Worm (Caenorhabditis elegans) whole organism, L4 larva: ENCODE results near the gene F59B2.12.

Source experiments
- F37D6.2 ChIP-seq: sonication (generic microtip); optimal IDR thresholded peaks from 2 replicates; lab custom pipeline; 2016; ENCODE audit warnings: mild to moderate bottlenecking, missing genetic modification characterization, missing compliant biosample characterization
- aha-1 ChIP-seq: fragments of 150-350 bp; peaks from one replicate; lab custom pipeline; 2014; ENCODE audit warnings: missing biosample characterization, missing genetic modification characterization
- arid-1 ChIP-seq: fragments of 200-800 bp; sonication (Bioruptor generic); conservative IDR thresholded peaks from 2 replicates; pipeline ENCODE4 v1.3.6; 2022; ENCODE audit warnings: missing genetic modification reagents, missing genetic modification characterization, missing compliant biosample characterization
- ceh-20 ChIP-seq: fragments of 200-800 bp; sonication (Bioruptor generic); IDR thresholded peaks from 2 replicates; pipeline ENCODE4 v1.3.6; 2022; ENCODE audit warnings: missing genetic modification reagents, missing genetic modification characterization, missing compliant biosample characterization
- ceh-32 ChIP-seq: sonication (generic microtip); optimal IDR thresholded peaks from 2 replicates; lab custom pipeline; 2016; ENCODE audit warnings: mild to moderate bottlenecking, missing genetic modification characterization, missing compliant biosample characterization; ENCODE audit not compliant: poor library complexity
- ceh-44 ChIP-seq: fragments of 200-800 bp; sonication (Bioruptor generic); IDR thresholded peaks from 2 replicates; pipeline ENCODE4 v1.3.6; 2022; ENCODE audit warnings: missing genetic modification reagents, missing genetic modification characterization, missing compliant biosample characterization
- ces-1 ChIP-seq: fragments of 150-350 bp; sonication (generic microtip); optimal IDR thresholded peaks from 4 replicates; lab custom pipeline; 2014; ENCODE audit warnings: missing biosample characterization, missing genetic modification reagents, missing genetic modification characterization
- cey-2 ChIP-seq: sonication (generic microtip); optimal IDR thresholded peaks from 3 replicates; lab custom pipeline; 2017; ENCODE audit warnings: missing genetic modification characterization, mild to moderate bottlenecking, missing compliant biosample characterization, antibody characterized with exemption, borderline replicate concordance; ENCODE audit not compliant: insufficient read depth
- ctbp-1 ChIP-seq: fragments of 200-800 bp; sonication (Bioruptor generic); IDR thresholded peaks from 2 replicates; pipeline ENCODE4 v1.3.6; 2022; ENCODE audit warnings: missing genetic modification reagents, missing genetic modification characterization, missing compliant biosample characterization
- daf-16 ChIP-seq, 3 experiments: sonication (generic microtip); optimal IDR thresholded peaks; 2 replicates each; lab custom pipeline; 2016 to 2017; ENCODE audit warnings: missing genetic modification characterization in 3 of 3, missing genetic modification reagents in 3 of 3, mild to moderate bottlenecking in 2 of 3, missing compliant biosample characterization in 2 of 3, missing biosample characterization in 1 of 3, moderate library complexity in 1 of 3
- dmd-6 ChIP-seq: fragments of 200-800 bp; sonication (Bioruptor generic); IDR thresholded peaks from 2 replicates; pipeline ENCODE4 v1.3.6; 2022; ENCODE audit warnings: missing genetic modification reagents, missing genetic modification characterization, missing compliant biosample characterization
- dpl-1 ChIP-seq: fragments of 150-350 bp; optimal IDR thresholded peaks from 2 replicates; lab custom pipeline; 2014; ENCODE audit warnings: missing biosample characterization, missing genetic modification reagents, missing genetic modification characterization
- duxl-1 ChIP-seq: sonication (generic microtip); optimal IDR thresholded peaks from 2 replicates; lab custom pipeline; 2016; ENCODE audit warnings: mild to moderate bottlenecking, missing genetic modification characterization, moderate library complexity, missing compliant biosample characterization; ENCODE audit not compliant: poor library complexity
- dve-1 ChIP-seq: sonication (generic microtip); optimal IDR thresholded peaks from 2 replicates; lab custom pipeline; 2017; ENCODE audit warnings: antibody characterized with exemption, mild to moderate bottlenecking, missing genetic modification characterization, missing compliant biosample characterization; ENCODE audit not compliant: insufficient read depth
- fkh-10 ChIP-seq: fragments of 150-350 bp; optimal IDR thresholded peaks from 2 replicates; lab custom pipeline; 2014; ENCODE audit warnings: missing biosample characterization, missing genetic modification reagents, missing genetic modification characterization
- hif-1 ChIP-seq, 2 experiments: sonication (generic microtip); optimal IDR thresholded peaks; 2 replicates each; lab custom pipeline; 2016 to 2017; ENCODE audit warnings: missing compliant biosample characterization in 2 of 2, missing genetic modification characterization in 2 of 2, missing genetic modification reagents in 2 of 2, missing genotype in 2 of 2, mild to moderate bottlenecking in 1 of 2
- hlh-11 ChIP-seq: fragments of 200-800 bp; sonication (Bioruptor generic); optimal IDR thresholded peaks from 2 replicates; lab custom pipeline; 2018; ENCODE audit warnings: mild to moderate bottlenecking, missing genetic modification characterization, missing compliant biosample characterization
- hlh-30 ChIP-seq: sonication (generic microtip); optimal IDR thresholded peaks from 2 replicates; lab custom pipeline; 2017; ENCODE audit warnings: antibody characterized with exemption, mild to moderate bottlenecking, missing genetic modification characterization, missing compliant biosample characterization; ENCODE audit not compliant: insufficient read depth
- hmg-1.1 ChIP-seq: fragments of 200-800 bp; sonication (Bioruptor generic); IDR thresholded peaks from 2 replicates; pipeline ENCODE4 v1.3.6; 2022; ENCODE audit warnings: missing genetic modification reagents, missing genetic modification characterization, missing compliant biosample characterization
- lin-1 ChIP-seq: fragments of 200-800 bp; sonication (Bioruptor generic); IDR thresholded peaks from 2 replicates; pipeline ENCODE4 v1.3.6; 2022; ENCODE audit warnings: missing genetic modification reagents, missing genetic modification characterization, missing compliant biosample characterization
- lin-15B ChIP-seq: fragments of 150-350 bp; sonication (generic microtip); optimal IDR thresholded peaks from 3 replicates; lab custom pipeline; 2014; ENCODE audit warnings: missing biosample characterization, missing genetic modification characterization
- lin-29 ChIP-seq: fragments of 200-800 bp; sonication (Bioruptor generic); IDR thresholded peaks from 2 replicates; pipeline ENCODE4 v1.3.6; 2022; ENCODE audit warnings: missing genetic modification reagents, missing genetic modification characterization, missing compliant biosample characterization
- lin-38 ChIP-seq: fragments of 200-800 bp; sonication (Bioruptor generic); IDR thresholded peaks from 2 replicates; pipeline ENCODE4 v1.3.6; 2022; ENCODE audit warnings: missing genetic modification reagents, missing genetic modification characterization, missing compliant biosample characterization
- lsy-2 ChIP-seq, 2 experiments: fragments of 150-350 bp in 1 of 2; sonication (generic microtip) in 1 of 2; optimal IDR thresholded peaks; 2 replicates each; lab custom pipeline; 2014 to 2017; ENCODE audit warnings: missing biosample characterization in 2 of 2, missing genetic modification characterization in 2 of 2
- madf-5 ChIP-seq, 2 experiments: fragments of 200-800 bp; sonication (Bioruptor generic); IDR thresholded peaks; 2 replicates each; pipeline ENCODE4 v1.3.6; 2022; ENCODE audit warnings: missing compliant biosample characterization in 2 of 2, missing genetic modification characterization in 2 of 2
- mdl-1 ChIP-seq, 2 experiments: fragments of 150-350 bp in 1 of 2; sonication (generic microtip) in 1 of 2; optimal IDR thresholded peaks; 2 replicates each; lab custom pipeline; 2014 to 2017; ENCODE audit warnings: missing biosample characterization in 2 of 2, missing genetic modification characterization in 2 of 2
- mep-1 ChIP-seq: fragments of 150-350 bp; sonication (generic microtip); optimal IDR thresholded peaks from 3 replicates; lab custom pipeline; 2014; ENCODE audit warnings: missing biosample characterization, missing genetic modification characterization
- mes-2 ChIP-seq: sonication (generic microtip); optimal IDR thresholded peaks from 2 replicates; lab custom pipeline; 2016; ENCODE audit warnings: missing genotype, mild to moderate bottlenecking, missing genetic modification characterization, missing compliant biosample characterization; ENCODE audit not compliant: poor library complexity, severe bottlenecking
- mxl-2 ChIP-seq: fragments of 200-800 bp; sonication (Bioruptor generic); conservative IDR thresholded peaks from 2 replicates; pipeline ENCODE4 v1.3.6; 2022; ENCODE audit warnings: missing genetic modification reagents, missing genetic modification characterization, missing compliant biosample characterization
- mxl-3 ChIP-seq: fragments of 200-800 bp; sonication (Bioruptor generic); optimal IDR thresholded peaks from 2 replicates; lab custom pipeline; 2018; ENCODE audit warnings: mild to moderate bottlenecking, missing genetic modification characterization, missing compliant biosample characterization
- nhr-11 ChIP-seq: fragments of 150-350 bp; optimal IDR thresholded peaks from 2 replicates; lab custom pipeline; 2014; ENCODE audit warnings: missing biosample characterization, missing genetic modification characterization
- nhr-28 ChIP-seq: fragments of 150-350 bp; optimal IDR thresholded peaks from 2 replicates; lab custom pipeline; 2014; ENCODE audit warnings: missing biosample characterization, missing genetic modification characterization
- nhr-48 ChIP-seq: sonication (generic microtip); optimal IDR thresholded peaks from 2 replicates; lab custom pipeline; 2016; ENCODE audit warnings: mild to moderate bottlenecking, missing genetic modification characterization, missing compliant biosample characterization
- nhr-77 ChIP-seq: fragments of 150-350 bp; optimal IDR thresholded peaks from 2 replicates; lab custom pipeline; 2014; ENCODE audit warnings: missing biosample characterization, missing genetic modification characterization
- rbr-2 ChIP-seq: sonication (generic microtip); optimal IDR thresholded peaks from 2 replicates; lab custom pipeline; 2016; ENCODE audit warnings: missing genotype, missing genetic modification characterization, missing compliant biosample characterization
- spr-3 ChIP-seq: fragments of 200-800 bp; sonication (Bioruptor generic); optimal IDR thresholded peaks from 2 replicates; lab custom pipeline; 2018; ENCODE audit warnings: mild to moderate bottlenecking, missing genetic modification characterization, missing compliant biosample characterization
- unc-39 ChIP-seq: sonication (generic microtip); optimal IDR thresholded peaks from 2 replicates; lab custom pipeline; 2017; ENCODE audit warnings: missing biosample characterization, missing genetic modification characterization
- unc-62 ChIP-seq, 3 experiments: fragments of 150-350 bp in 1 of 3; sonication (generic microtip); optimal IDR thresholded peaks in 2 of 3; peaks in 1 of 3; 1 replicate in 1 of 3; 2 replicates in 2 of 3; lab custom pipeline; 2014 to 2017; ENCODE audit warnings: missing biosample characterization in 3 of 3, missing genetic modification characterization in 3 of 3, missing genetic modification reagents in 3 of 3, missing genotype in 1 of 3
- vab-7 ChIP-seq: fragments of 200-800 bp; sonication (Bioruptor generic); IDR thresholded peaks from 2 replicates; pipeline ENCODE4 v1.3.6; 2022; ENCODE audit warnings: missing genetic modification reagents, missing genetic modification characterization, missing compliant biosample characterization

The F59B2.12 gene

DNA sequence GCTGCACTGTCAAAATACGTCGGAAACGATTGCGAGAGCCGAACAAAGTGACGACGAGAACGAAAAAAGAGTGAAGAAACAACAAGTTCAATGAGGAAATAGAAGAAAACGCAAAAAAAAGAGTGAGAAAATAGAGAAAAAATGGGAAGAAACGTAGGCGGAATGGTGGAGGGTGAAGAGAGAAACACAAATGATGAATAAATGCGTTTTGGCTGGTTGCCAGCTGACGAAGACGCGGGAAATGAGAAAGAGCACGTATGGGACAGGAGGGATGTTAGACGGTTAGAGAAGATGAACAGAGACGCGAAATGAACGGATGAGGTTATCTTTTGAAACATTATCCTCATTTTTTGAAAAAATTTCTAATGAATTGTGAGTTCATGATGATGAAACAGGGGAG lies 32.4 kb upstream of the F59B2.12 start:
- TF ChIP-seq hlh-11 (peak; percentile 83), nhr-77 (tag; lab: Kevin White, UChicago) (peak; percentile 19), dmd-6 (GFP tag; lab: Robert Waterston, UW) (peak; percentile 72), spr-3 (GFP tag; lab: Kevin White, UChicago) (no peak), arid-1 (peak; percentile 52; the same call in 1 of the 2 replicates), duxl-1 (tag; lab: Kevin White, UChicago) (no peak), lin-38 (GFP tag; lab: Robert Waterston, UW) (peak; percentile 15; the same call in 1 of the 2 replicates), dpl-1 (GFP tag; lab: Kevin White, UChicago) (peak; percentile 43), vab-7 (GFP tag; lab: Robert Waterston, UW) (0 out of 2 replicates have a peak, but pooled peaks have one; percentile 15), lsy-2 (tag; optimal IDR thresholded peaks at IDR 0.05; lab: Kevin White, UChicago) (peak; percentile 35 to 83), aha-1 (tag; lab: Kevin White, UChicago) (peak; percentile 98), mes-2 (tag; lab: Kevin White, UChicago) (peak; percentile 8), nhr-11 (tag; lab: Kevin White, UChicago) (peak; percentile 68), ceh-32 (tag; lab: Kevin White, UChicago) (no peak), ces-1 (GFP tag; lab: Kevin White, UChicago) (peak; percentile 15), mxl-2 (GFP tag; lab: Robert Waterston, UW) (no peak), mdl-1 (tag; optimal IDR thresholded peaks at IDR 0.05; lab: Kevin White, UChicago) (peak in 1 of 2 experiments; percentile 49), fkh-10 (GFP tag; lab: Kevin White, UChicago) (peak; percentile 76), hlh-30 (peak; percentile 59), mxl-3 (GFP tag; lab: Kevin White, UChicago) (peak; percentile 44), nhr-48 (tag; lab: Kevin White, UChicago) (no peak), daf-16 (GFP tag; optimal IDR thresholded peaks at IDR 0.05; lab: Kevin White, UChicago) (peak in 1 of 2 experiments; percentile 44), daf-16 (tag; optimal IDR thresholded peaks at IDR 0.05; lab: Kevin White, UChicago) (no peak), lin-1 (GFP tag; lab: Robert Waterston, UW) (0 out of 2 replicates have a peak, but pooled peaks have one; percentile 21), F37D6.2 (tag; lab: Kevin White, UChicago) (peak; percentile 1), ceh-20 (GFP tag; lab: Robert Waterston, UW) (0 out of 2 replicates have a peak, but pooled peaks have one; percentile 48), madf-5 (GFP tag; IDR thresholded peaks at IDR 0.05; lab: Robert Waterston, UW) (no peak), cey-2 (tag; lab: Kevin White, UChicago) (no peak), hif-1 (tag; optimal IDR thresholded peaks at IDR 0.05; lab: Kevin White, UChicago) (peak in 1 of 2 experiments; percentile 76), hmg-1.1 (peak; percentile 62), ceh-44 (GFP tag; lab: Robert Waterston, UW) (no peak), lin-29 (GFP tag; lab: Robert Waterston, UW) (peak; percentile 40; the same call in 1 of the 2 replicates), mep-1 (tag; lab: Kevin White, UChicago) (peak; percentile 70), dve-1 (peak; percentile 34), nhr-28 (peak; percentile 46), unc-39 (tag; lab: Kevin White, UChicago) (no peak), ctbp-1 (GFP tag; lab: Robert Waterston, UW) (peak; percentile 64; the same call in 1 of the 2 replicates), rbr-2 (tag; lab: Kevin White, UChicago) (peak; percentile 57), unc-62 (GFP tag; optimal IDR thresholded peaks at IDR 0.05 in 1 of 2; lab: Kevin White, UChicago) (peak in 1 of 2 experiments; percentile 92), unc-62 (tag; optimal IDR thresholded peaks at IDR 0.05; lab: Kevin White, UChicago) (no peak), lin-15B (tag; lab: Kevin White, UChicago) (no peak)
